Fruit fly (Drosophila melanogaster): ENCODE data around the gene PolA2.

The PolA2 gene

DNA sequence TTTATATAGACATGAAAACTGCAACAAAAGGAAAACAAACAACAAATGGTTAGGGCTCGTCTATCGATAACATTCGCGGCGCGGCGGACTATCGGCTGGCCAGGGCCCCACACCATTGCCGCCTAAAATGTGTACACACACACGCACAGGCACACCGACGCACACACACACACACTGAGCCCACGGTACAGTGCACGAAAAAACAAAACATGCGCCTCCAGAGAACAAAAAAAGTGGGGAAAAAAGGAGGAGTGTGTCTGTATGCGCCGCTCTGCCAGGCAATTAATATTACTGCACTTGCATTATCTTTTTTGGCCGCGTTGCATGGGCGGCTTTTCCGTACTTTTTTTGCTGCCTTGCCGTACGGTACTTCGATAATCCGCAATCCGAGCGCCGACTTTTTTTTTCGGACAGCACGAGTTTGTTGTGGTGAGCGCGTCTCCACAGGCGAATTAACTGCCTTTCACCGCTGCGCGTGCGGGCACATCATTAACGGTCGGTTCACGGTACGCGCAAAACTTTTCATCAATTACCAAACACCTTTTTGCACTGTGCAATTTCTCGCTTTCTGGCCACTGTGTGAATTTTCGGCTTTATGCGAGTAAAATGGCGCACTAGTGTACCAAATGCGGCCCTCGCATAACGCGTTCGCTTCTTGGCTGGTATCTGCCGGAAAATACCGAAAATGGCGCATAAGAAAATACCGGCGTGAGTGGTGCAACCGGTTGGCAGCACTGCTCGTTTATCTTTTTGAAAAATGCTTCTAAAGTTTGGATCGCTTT lies 24.7 kb downstream of the PolA2 start, which contains the start of gene woc (continued):
- TF ChIP-seq crc (GFP tag; optimal IDR thresholded peaks at IDR 0.05), result peak; percentile 25
- peak; percentile 78 for TF ChIP-seq Dll (GFP tag; IDR thresholded peaks at IDR 0.05; ENCODE audit: partially characterized antibody)
- peak; percentile 60 for TF ChIP-seq her (GFP tag; optimal IDR thresholded peaks at IDR 0.05)
- TF ChIP-seq Camta (GFP tag; optimal IDR thresholded peaks at IDR 0.05), result peak; percentile 36
- peak; percentile 63 for TF ChIP-seq CG2116 (GFP tag; optimal IDR thresholded peaks at IDR 0.05)
- peak; percentile 68 for TF ChIP-seq CG32772 (GFP tag; IDR thresholded peaks at IDR 0.05)
- no peak for TF ChIP-seq btn (GFP tag; optimal IDR thresholded peaks at IDR 0.05)
- TF ChIP-seq h (optimal IDR thresholded peaks at IDR 0.05), result peak; percentile 35
- TF ChIP-seq amos (GFP tag; IDR thresholded peaks at IDR 0.05; ENCODE audit: partially characterized antibody), result peak; percentile 85
- TF ChIP-seq E2f1 (GFP tag; IDR thresholded peaks at IDR 0.05), result peak; percentile 94
- TF ChIP-seq NFAT (GFP tag; IDR thresholded peaks at IDR 0.05), result peak; percentile 55; the same call in 1 of the 2 replicates
- TF ChIP-seq CG7987 (GFP tag; optimal IDR thresholded peaks at IDR 0.05), result peak; percentile 3
- peak; percentile 77 for TF ChIP-seq BEAF-32 (GFP tag; optimal IDR thresholded peaks at IDR 0.05)
- TF ChIP-seq oc (tag; optimal IDR thresholded peaks at IDR 0.05), result no peak
- TF ChIP-seq nerfin-1 (tag; optimal IDR thresholded peaks at IDR 0.05), result peak; percentile 40
- peak; percentile 32 for TF ChIP-seq CG10654 (GFP tag; optimal IDR thresholded peaks at IDR 0.05)
- no peak for TF ChIP-seq CG15269 (tag; optimal IDR thresholded peaks at IDR 0.05)
- TF ChIP-seq MBD-R2 (GFP tag; IDR thresholded peaks at IDR 0.05), result peak; percentile 83
- peak; percentile 37 for TF ChIP-seq CG6765 (GFP tag; optimal IDR thresholded peaks at IDR 0.05)
- no peak for TF ChIP-seq run (tag; optimal IDR thresholded peaks at IDR 0.05)
- TF ChIP-seq twi (tag; optimal IDR thresholded peaks at IDR 0.05), result no peak
- peak; percentile 49 for TF ChIP-seq inv (GFP tag; IDR thresholded peaks at IDR 0.05; ENCODE audit: partially characterized antibody)
- no peak for TF ChIP-seq Vsx1 (GFP tag; optimal IDR thresholded peaks at IDR 0.05)
- no peak for TF ChIP-seq kay (GFP tag; optimal IDR thresholded peaks at IDR 0.05)
- TF ChIP-seq Fer3 (tag; optimal IDR thresholded peaks at IDR 0.05), result no peak
- peak; percentile 43; the same call in 1 of the 2 replicates for TF ChIP-seq ssp (GFP tag; IDR thresholded peaks at IDR 0.05)
- peak; percentile 95 for TF ChIP-seq Dref (GFP tag; IDR thresholded peaks at IDR 0.05)
- TF ChIP-seq CG18599 (GFP tag; optimal IDR thresholded peaks at IDR 0.05), result peak; percentile 66
- peak; percentile 72 for TF ChIP-seq row (GFP tag; IDR thresholded peaks at IDR 0.05)
- no peak for TF ChIP-seq HHEX (GFP tag; optimal IDR thresholded peaks at IDR 0.05)
- TF ChIP-seq CG2875 (GFP tag; optimal IDR thresholded peaks at IDR 0.05), result no peak
- peak; percentile 77 for TF ChIP-seq mld (GFP tag; IDR thresholded peaks at IDR 0.05; ENCODE audit: partially characterized antibody)
- TF ChIP-seq CG8765 (GFP tag; IDR thresholded peaks at IDR 0.05), result 0 out of 2 replicates have a peak, but pooled peaks have one; percentile 6
- no peak for TF ChIP-seq sim (GFP tag; IDR thresholded peaks at IDR 0.05)
- TF ChIP-seq Deaf1 (tag; optimal IDR thresholded peaks at IDR 0.05), result no peak
- peak; percentile 96 for TF ChIP-seq chinmo (GFP tag; IDR thresholded peaks at IDR 0.05; ENCODE audit: partially characterized antibody)
- TF ChIP-seq bigmax (GFP tag; optimal IDR thresholded peaks at IDR 0.05), result peak; percentile 40
- TF ChIP-seq Mrtf (GFP tag; IDR thresholded peaks at IDR 0.05), result peak; percentile 29; the same call in 1 of the 3 replicates
- peak; percentile 63 for TF ChIP-seq Rfx (GFP tag; IDR thresholded peaks at IDR 0.05)
- TF ChIP-seq kah (GFP tag; optimal IDR thresholded peaks at IDR 0.05), result no peak
- TF ChIP-seq dan (GFP tag; IDR thresholded peaks at IDR 0.05), result no peak
- TF ChIP-seq CG8478 (optimal IDR thresholded peaks at IDR 0.05), result peak; percentile 88
- TF ChIP-seq Myb (GFP tag; optimal IDR thresholded peaks at IDR 0.05), result peak; percentile 73
- TF ChIP-seq Xbp1 (GFP tag; optimal IDR thresholded peaks at IDR 0.05), result peak; percentile 48
- TF ChIP-seq NK7.1 (GFP tag; optimal IDR thresholded peaks at IDR 0.05), result peak; percentile 37
- TF ChIP-seq CG16779 (GFP tag; IDR thresholded peaks at IDR 0.05), result no peak
- TF ChIP-seq sqz (GFP tag; optimal IDR thresholded peaks at IDR 0.05), result peak; percentile 87
- peak in 1 of 3 experiments; percentile 22 for TF ChIP-seq Stat92E (GFP tag; optimal IDR thresholded peaks at IDR 0.05)
- TF ChIP-seq CG15479 (GFP tag; optimal IDR thresholded peaks at IDR 0.05), result peak; percentile 85

Measured in whole organism, embryonic.